Worm (Caenorhabditis elegans): ENCODE data around the gene C39H7.4.

The C39H7.4 gene

DNA sequence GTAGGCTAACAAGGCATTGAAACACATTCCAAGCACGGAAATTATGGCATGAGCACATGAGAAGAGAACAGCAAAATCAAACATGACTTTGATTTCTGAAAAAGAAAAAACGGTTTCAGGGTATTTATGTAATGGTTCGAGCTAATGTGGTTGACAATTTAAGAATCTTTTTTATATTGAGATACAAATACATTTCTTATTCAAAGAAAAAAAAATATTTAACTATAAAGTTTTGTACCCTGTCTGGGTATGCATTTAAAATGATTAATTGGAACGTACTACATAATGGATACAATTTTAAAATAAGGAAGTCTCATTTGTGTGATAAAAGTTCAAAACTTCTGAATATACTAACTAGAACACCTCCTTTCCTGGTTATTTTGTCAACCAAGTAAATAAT is 15.7 kb upstream of the C39H7.4 start, which contains the start of gene srd-12:
TSS of gene srd-12 (minus strand) at position 101 of the 400 bp plus-strand sequence.
- no peak for TF ChIP-seq lin-15B (tag; optimal IDR thresholded peaks at IDR 0.05)

DNA sequence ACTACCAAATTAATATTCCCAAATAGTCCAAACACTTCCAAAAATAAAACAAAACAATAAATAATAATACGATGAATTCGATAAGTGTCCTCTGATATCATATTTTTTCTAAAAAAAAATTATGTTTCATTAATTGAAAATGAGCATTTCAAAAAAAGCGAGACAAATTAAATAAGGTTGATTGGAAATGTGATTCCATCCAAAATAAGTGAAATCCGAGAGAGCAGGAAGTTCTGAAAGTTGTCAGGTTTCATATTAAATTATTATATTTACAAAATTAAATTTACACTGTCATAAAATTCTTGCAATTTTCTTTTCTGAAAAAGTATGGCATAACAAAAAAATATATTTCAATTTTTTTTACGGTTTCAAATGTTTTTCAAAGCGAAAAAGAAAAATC is 12.6 kb upstream of the C39H7.4 start, which contains the start of gene srsx-14:
TSS of gene srsx-14 (minus strand) at position 101 of the 400 bp plus-strand sequence.
- TF ChIP-seq fos-1 (tag; optimal IDR thresholded peaks at IDR 0.05), result no peak
- TF ChIP-seq zag-1 (tag; optimal IDR thresholded peaks at IDR 0.05), result no peak
- TF ChIP-seq nhr-237 (tag; optimal IDR thresholded peaks at IDR 0.05), result no peak
- TF ChIP-seq nhr-67 (tag; optimal IDR thresholded peaks at IDR 0.05), result no peak
- no peak for TF ChIP-seq nhr-28 (tag; optimal IDR thresholded peaks at IDR 0.05)
- no peak for TF ChIP-seq pqm-1 (tag; optimal IDR thresholded peaks at IDR 0.05)
- no peak for TF ChIP-seq elt-2 (tag; optimal IDR thresholded peaks at IDR 0.05)
- no peak for TF ChIP-seq hmg-11 (tag; optimal IDR thresholded peaks at IDR 0.05)
- TF ChIP-seq lin-39 (tag; optimal IDR thresholded peaks at IDR 0.05), result no peak
- TF ChIP-seq elt-3 (tag; optimal IDR thresholded peaks at IDR 0.05), result no peak
- no peak for TF ChIP-seq nhr-43 (tag; optimal IDR thresholded peaks at IDR 0.05; ENCODE audit: poor library complexity, severe bottlenecking)
- no peak for TF ChIP-seq unc-62 (GFP tag; optimal IDR thresholded peaks at IDR 0.05)
- TF ChIP-seq daf-12 (tag; optimal IDR thresholded peaks at IDR 0.05), result no peak
- TF ChIP-seq ceh-82 (tag; optimal IDR thresholded peaks at IDR 0.05), result no peak
- TF ChIP-seq ztf-4 (tag; optimal IDR thresholded peaks at IDR 0.05), result no peak
- no peak for TF ChIP-seq lsy-12 (tag; optimal IDR thresholded peaks at IDR 0.05)

DNA sequence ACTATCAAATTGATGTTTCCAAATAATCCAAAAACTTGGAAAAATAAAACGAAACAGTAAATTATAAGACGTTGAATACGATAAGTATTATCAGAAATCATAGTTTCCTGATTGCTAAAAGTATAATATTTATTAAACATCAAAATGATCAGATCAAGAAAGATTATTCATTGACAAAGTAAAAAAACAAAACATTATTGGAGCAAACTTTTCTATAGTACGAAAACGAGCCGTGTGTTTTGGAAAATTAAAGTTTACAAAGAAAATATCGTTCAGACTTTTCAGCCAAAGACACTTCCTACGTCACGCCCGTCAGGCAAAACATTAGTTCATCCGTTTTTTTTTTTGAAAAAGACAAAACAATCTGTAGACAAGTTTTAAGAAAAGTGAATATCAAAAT is 9.3 kb upstream of the C39H7.4 start, which contains the start of gene srsx-15:
TSS of gene srsx-15 (minus strand) at position 101 of the 400 bp plus-strand sequence.
- no peak for TF ChIP-seq eor-1 (tag; optimal IDR thresholded peaks at IDR 0.05)
- TF ChIP-seq fkh-10 (GFP tag; optimal IDR thresholded peaks at IDR 0.05), result no peak
- no peak for TF ChIP-seq ceh-16 (tag; optimal IDR thresholded peaks at IDR 0.05)
- TF ChIP-seq pha-4 (tag; optimal IDR thresholded peaks at IDR 0.05), result no peak
- TF ChIP-seq elt-2 (tag; optimal IDR thresholded peaks at IDR 0.05), result no peak
- no peak for TF ChIP-seq ceh-82 (tag; optimal IDR thresholded peaks at IDR 0.05)
- no peak for TF ChIP-seq nhr-76 (tag; optimal IDR thresholded peaks at IDR 0.05)
- TF ChIP-seq fos-1 (tag; optimal IDR thresholded peaks at IDR 0.05), result no peak
- TF ChIP-seq mml-1 (tag; optimal IDR thresholded peaks at IDR 0.05), result no peak
- TF ChIP-seq elt-1 (tag; optimal IDR thresholded peaks at IDR 0.05), result no peak
- no peak for TF ChIP-seq nhr-67 (tag; optimal IDR thresholded peaks at IDR 0.05)
- TF ChIP-seq pqm-1 (tag; optimal IDR thresholded peaks at IDR 0.05), result no peak
- no peak for TF ChIP-seq elt-3 (tag; optimal IDR thresholded peaks at IDR 0.05)
- TF ChIP-seq unc-62 (GFP tag; optimal IDR thresholded peaks at IDR 0.05), result no peak
- no peak for TF ChIP-seq nhr-23 (tag; optimal IDR thresholded peaks at IDR 0.05)
- TF ChIP-seq ztf-4 (tag; optimal IDR thresholded peaks at IDR 0.05), result no peak
- TF ChIP-seq nhr-77 (tag; optimal IDR thresholded peaks at IDR 0.05), result no peak

DNA sequence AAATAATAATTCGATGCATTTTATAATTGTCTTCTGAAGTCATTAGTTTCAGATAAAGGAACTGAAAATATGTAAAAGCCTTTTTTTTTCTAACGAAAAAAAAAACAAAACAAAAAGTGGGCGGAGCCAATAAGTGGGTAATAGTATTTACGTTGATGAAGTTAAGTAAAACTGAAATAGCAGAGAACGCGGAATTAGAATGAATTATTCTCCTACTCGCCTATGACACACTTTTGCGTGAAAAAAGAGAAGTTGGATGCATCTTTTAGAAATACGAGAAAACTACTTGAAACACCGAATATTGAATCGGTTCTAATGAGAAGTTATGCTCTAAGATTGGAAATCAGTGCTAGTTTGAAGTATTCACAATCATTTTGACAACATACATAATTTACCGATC is 5.2 kb upstream of the C39H7.4 start, which contains the start of gene srsx-16:
TSS of gene srsx-16 (minus strand) at position 101 of the 400 bp plus-strand sequence.
- TF ChIP-seq fkh-2 (tag; optimal IDR thresholded peaks at IDR 0.05) (no peak), nhr-25 (tag; optimal IDR thresholded peaks at IDR 0.05) (no peak), tbx-2 (tag; optimal IDR thresholded peaks at IDR 0.05) (no peak)

DNA sequence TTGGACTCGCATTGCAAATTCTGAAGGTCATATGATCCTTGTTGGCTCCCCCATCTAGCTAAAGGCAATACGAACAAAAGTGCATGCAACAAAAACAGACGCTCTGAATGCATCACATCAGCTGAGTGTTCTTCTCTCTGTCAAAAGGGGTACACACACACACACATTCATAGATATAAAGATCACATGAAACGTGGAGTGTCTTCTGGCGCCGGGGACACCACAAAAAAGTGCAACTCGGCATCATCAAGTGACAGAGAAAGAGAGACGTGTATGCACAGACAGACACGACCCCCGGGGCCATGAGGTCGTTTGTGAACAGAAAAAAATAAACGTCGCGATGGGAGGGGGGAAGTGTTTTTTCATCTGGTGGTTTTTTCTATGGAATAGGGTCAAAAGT is 7.1 kb downstream of the C39H7.4 start:
- no peak for TF ChIP-seq nhr-11 (tag; optimal IDR thresholded peaks at IDR 0.05)
- TF ChIP-seq nhr-67 (tag; optimal IDR thresholded peaks at IDR 0.05), result no peak
- TF ChIP-seq nfya-1 (tag; optimal IDR thresholded peaks at IDR 0.05; ENCODE audit: insufficient read depth), result peak; percentile 90
- no peak for TF ChIP-seq aly-2 (tag; optimal IDR thresholded peaks at IDR 0.05)
- TF ChIP-seq tbx-2 (tag; optimal IDR thresholded peaks at IDR 0.05), result peak; percentile 64
- no peak for TF ChIP-seq nhr-28 (tag; optimal IDR thresholded peaks at IDR 0.05)
- TF ChIP-seq eor-1 (tag; optimal IDR thresholded peaks at IDR 0.05), result no peak
- TF ChIP-seq fkh-2 (tag; optimal IDR thresholded peaks at IDR 0.05), result peak; percentile 30
- TF ChIP-seq ama-1 (optimal IDR thresholded peaks at IDR 0.05), result peak; percentile 39
- no peak for TF ChIP-seq ZK546.5 (tag; optimal IDR thresholded peaks at IDR 0.05)
- TF ChIP-seq pha-4 (tag; optimal IDR thresholded peaks at IDR 0.05), result peak; percentile 97
- no peak for TF ChIP-seq nhr-12 (tag; optimal IDR thresholded peaks at IDR 0.05)
- TF ChIP-seq ceh-16 (tag; optimal IDR thresholded peaks at IDR 0.05), result no peak
- TF ChIP-seq R02D3.7 (tag; optimal IDR thresholded peaks at IDR 0.05), result no peak
- TF ChIP-seq skn-1 (tag; optimal IDR thresholded peaks at IDR 0.05), result peak; percentile 86
- TF ChIP-seq snpc-4 (tag; optimal IDR thresholded peaks at IDR 0.05), result peak; percentile 76
- TF ChIP-seq mml-1 (tag; optimal IDR thresholded peaks at IDR 0.05), result no peak
- TF ChIP-seq daf-12 (tag; optimal IDR thresholded peaks at IDR 0.05), result peak; percentile 66
- TF ChIP-seq lin-15B (tag; optimal IDR thresholded peaks at IDR 0.05), result peak; percentile 50
- peak; percentile 24 for TF ChIP-seq elt-2 (tag; optimal IDR thresholded peaks at IDR 0.05)
- TF ChIP-seq pqm-1 (tag; optimal IDR thresholded peaks at IDR 0.05), result peak; percentile 61
- TF ChIP-seq unc-39 (tag; optimal IDR thresholded peaks at IDR 0.05), result no peak
- no peak for TF ChIP-seq fkh-10 (GFP tag; optimal IDR thresholded peaks at IDR 0.05)
- TF ChIP-seq nhr-25 (tag; optimal IDR thresholded peaks at IDR 0.05), result peak; percentile 39
- TF ChIP-seq ceh-9 (tag; optimal IDR thresholded peaks at IDR 0.05), result no peak
- TF ChIP-seq lsy-12 (tag; optimal IDR thresholded peaks at IDR 0.05), result peak; percentile 74
- peak; percentile 45 for TF ChIP-seq ceh-28 (tag; optimal IDR thresholded peaks at IDR 0.05)
- TF ChIP-seq mdl-1 (tag; optimal IDR thresholded peaks at IDR 0.05), result peak; percentile 80
- no peak for TF ChIP-seq elt-1 (tag; optimal IDR thresholded peaks at IDR 0.05)
- TF ChIP-seq nhr-23 (tag; optimal IDR thresholded peaks at IDR 0.05), result peak; percentile 93
- TF ChIP-seq ztf-4 (tag; optimal IDR thresholded peaks at IDR 0.05), result peak; percentile 25
- no peak for TF ChIP-seq zag-1 (tag; optimal IDR thresholded peaks at IDR 0.05)
- peak; percentile 96 for TF ChIP-seq egl-5 (tag; optimal IDR thresholded peaks at IDR 0.05)
